Worm (Caenorhabditis elegans) whole organism, L4 larva: ENCODE measurements around the gene frm-3.

Experiments used
- F37D6.2 ChIP-seq: sonication (generic microtip); optimal IDR thresholded peaks from 2 replicates; lab custom pipeline; 2016; ENCODE audit warnings: mild to moderate bottlenecking, missing genetic modification characterization, missing compliant biosample characterization
- F44E2.7 ChIP-seq: fragments of 200-800 bp; sonication (Bioruptor generic); IDR thresholded peaks from 2 replicates; pipeline ENCODE4 v2.1.2; 2022; ENCODE audit warnings: missing genetic modification characterization, missing compliant biosample characterization
- R02D3.7 ChIP-seq: fragments of 150-350 bp; sonication (generic microtip); optimal IDR thresholded peaks from 3 replicates; lab custom pipeline; 2014; ENCODE audit warnings: missing biosample characterization, missing genetic modification characterization
- T26A8.4 ChIP-seq: fragments of 200-800 bp; sonication (Bioruptor generic); IDR thresholded peaks from 2 replicates; pipeline ENCODE4 v1.3.6; 2022; ENCODE audit warnings: missing genetic modification characterization, missing compliant biosample characterization
- ZK546.5 ChIP-seq, 2 experiments: sonication (generic microtip); optimal IDR thresholded peaks; 2 replicates each; lab custom pipeline; 2017; ENCODE audit warnings: missing biosample characterization in 2 of 2, missing genetic modification characterization in 2 of 2
- aha-1 ChIP-seq: fragments of 150-350 bp; peaks from one replicate; lab custom pipeline; 2014; ENCODE audit warnings: missing biosample characterization, missing genetic modification characterization
- ama-1 ChIP-seq: fragments of 150-350 bp; optimal IDR thresholded peaks from 2 replicates; lab custom pipeline; 2014; ENCODE audit warnings: inconsistent platforms, mixed read lengths
- ceh-20 ChIP-seq: fragments of 200-800 bp; sonication (Bioruptor generic); IDR thresholded peaks from 2 replicates; pipeline ENCODE4 v1.3.6; 2022; ENCODE audit warnings: missing genetic modification reagents, missing genetic modification characterization, missing compliant biosample characterization
- ceh-28 ChIP-seq: fragments of 150-350 bp; optimal IDR thresholded peaks from 2 replicates; lab custom pipeline; 2014; ENCODE audit warnings: missing biosample characterization, missing genetic modification reagents, missing genetic modification characterization
- ceh-82 ChIP-seq: sonication (generic microtip); optimal IDR thresholded peaks from 2 replicates; lab custom pipeline; 2017; ENCODE audit warnings: missing biosample characterization, missing genetic modification characterization
- ces-1 ChIP-seq: fragments of 150-350 bp; sonication (generic microtip); optimal IDR thresholded peaks from 4 replicates; lab custom pipeline; 2014; ENCODE audit warnings: missing biosample characterization, missing genetic modification reagents, missing genetic modification characterization
- ctbp-1 ChIP-seq: fragments of 200-800 bp; sonication (Bioruptor generic); IDR thresholded peaks from 2 replicates; pipeline ENCODE4 v1.3.6; 2022; ENCODE audit warnings: missing genetic modification reagents, missing genetic modification characterization, missing compliant biosample characterization
- daf-16 ChIP-seq, 3 experiments: sonication (generic microtip); optimal IDR thresholded peaks; 2 replicates each; lab custom pipeline; 2016 to 2017; ENCODE audit warnings: missing genetic modification characterization in 3 of 3, missing genetic modification reagents in 3 of 3, mild to moderate bottlenecking in 2 of 3, missing compliant biosample characterization in 2 of 3, missing biosample characterization in 1 of 3, moderate library complexity in 1 of 3
- dmd-6 ChIP-seq: fragments of 200-800 bp; sonication (Bioruptor generic); IDR thresholded peaks from 2 replicates; pipeline ENCODE4 v1.3.6; 2022; ENCODE audit warnings: missing genetic modification reagents, missing genetic modification characterization, missing compliant biosample characterization
- dve-1 ChIP-seq: sonication (generic microtip); optimal IDR thresholded peaks from 2 replicates; lab custom pipeline; 2017; ENCODE audit warnings: antibody characterized with exemption, mild to moderate bottlenecking, missing genetic modification characterization, missing compliant biosample characterization; ENCODE audit not compliant: insufficient read depth
- fkh-10 ChIP-seq: fragments of 150-350 bp; optimal IDR thresholded peaks from 2 replicates; lab custom pipeline; 2014; ENCODE audit warnings: missing biosample characterization, missing genetic modification reagents, missing genetic modification characterization
- hlh-11 ChIP-seq: fragments of 200-800 bp; sonication (Bioruptor generic); optimal IDR thresholded peaks from 2 replicates; lab custom pipeline; 2018; ENCODE audit warnings: mild to moderate bottlenecking, missing genetic modification characterization, missing compliant biosample characterization
- hlh-30 ChIP-seq: sonication (generic microtip); optimal IDR thresholded peaks from 2 replicates; lab custom pipeline; 2017; ENCODE audit warnings: antibody characterized with exemption, mild to moderate bottlenecking, missing genetic modification characterization, missing compliant biosample characterization; ENCODE audit not compliant: insufficient read depth
- hmg-1.1 ChIP-seq: fragments of 200-800 bp; sonication (Bioruptor generic); IDR thresholded peaks from 2 replicates; pipeline ENCODE4 v1.3.6; 2022; ENCODE audit warnings: missing genetic modification reagents, missing genetic modification characterization, missing compliant biosample characterization
- lin-1 ChIP-seq: fragments of 200-800 bp; sonication (Bioruptor generic); IDR thresholded peaks from 2 replicates; pipeline ENCODE4 v1.3.6; 2022; ENCODE audit warnings: missing genetic modification reagents, missing genetic modification characterization, missing compliant biosample characterization
- lin-38 ChIP-seq: fragments of 200-800 bp; sonication (Bioruptor generic); IDR thresholded peaks from 2 replicates; pipeline ENCODE4 v1.3.6; 2022; ENCODE audit warnings: missing genetic modification reagents, missing genetic modification characterization, missing compliant biosample characterization
- lsy-2 ChIP-seq, 2 experiments: fragments of 150-350 bp in 1 of 2; sonication (generic microtip) in 1 of 2; optimal IDR thresholded peaks; 2 replicates each; lab custom pipeline; 2014 to 2017; ENCODE audit warnings: missing biosample characterization in 2 of 2, missing genetic modification characterization in 2 of 2
- madf-5 ChIP-seq, 2 experiments: fragments of 200-800 bp; sonication (Bioruptor generic); IDR thresholded peaks; 2 replicates each; pipeline ENCODE4 v1.3.6; 2022; ENCODE audit warnings: missing compliant biosample characterization in 2 of 2, missing genetic modification characterization in 2 of 2
- mdl-1 ChIP-seq, 2 experiments: fragments of 150-350 bp in 1 of 2; sonication (generic microtip) in 1 of 2; optimal IDR thresholded peaks; 2 replicates each; lab custom pipeline; 2014 to 2017; ENCODE audit warnings: missing biosample characterization in 2 of 2, missing genetic modification characterization in 2 of 2
- mdt-29 ChIP-seq: fragments of 200-800 bp; sonication (Bioruptor generic); IDR thresholded peaks from 2 replicates; pipeline ENCODE4 v1.3.6; 2022; ENCODE audit warnings: missing genetic modification reagents, missing genetic modification characterization, missing compliant biosample characterization
- mes-2 ChIP-seq: sonication (generic microtip); optimal IDR thresholded peaks from 2 replicates; lab custom pipeline; 2016; ENCODE audit warnings: missing genotype, mild to moderate bottlenecking, missing genetic modification characterization, missing compliant biosample characterization; ENCODE audit not compliant: poor library complexity, severe bottlenecking
- nhr-11 ChIP-seq: fragments of 150-350 bp; optimal IDR thresholded peaks from 2 replicates; lab custom pipeline; 2014; ENCODE audit warnings: missing biosample characterization, missing genetic modification characterization
- nhr-111 ChIP-seq: fragments of 200-800 bp; sonication (Bioruptor generic); optimal IDR thresholded peaks from 2 replicates; lab custom pipeline; 2018; ENCODE audit warnings: mild to moderate bottlenecking, missing genetic modification characterization, missing compliant biosample characterization
- nhr-237 ChIP-seq: sonication (generic microtip); optimal IDR thresholded peaks from 2 replicates; lab custom pipeline; 2017; ENCODE audit warnings: missing biosample characterization, missing genetic modification characterization
- nhr-28 ChIP-seq: fragments of 150-350 bp; optimal IDR thresholded peaks from 2 replicates; lab custom pipeline; 2014; ENCODE audit warnings: missing biosample characterization, missing genetic modification characterization
- nhr-41 ChIP-seq: fragments of 200-800 bp; sonication (Bioruptor generic); IDR thresholded peaks from 2 replicates; pipeline ENCODE4 v1.3.6; 2022; ENCODE audit warnings: missing genetic modification reagents, missing genetic modification characterization, missing compliant biosample characterization
- nhr-6 ChIP-seq: fragments of 150-350 bp; optimal IDR thresholded peaks from 2 replicates; lab custom pipeline; 2014; ENCODE audit warnings: missing biosample characterization, missing genetic modification characterization
- pha-4 ChIP-seq, 2 experiments: fragments of 150-350 bp in 1 of 2; fragments of 200-800 bp in 1 of 2; sonication (Bioruptor generic) in 1 of 2; IDR thresholded peaks in 1 of 2; optimal IDR thresholded peaks in 1 of 2; 2 replicates each; pipeline versions ENCODE4 v1.3.6 to Lab custom; 2014 to 2022; ENCODE audit warnings: missing genetic modification characterization in 2 of 2, missing genetic modification reagents in 2 of 2, missing biosample characterization in 1 of 2, missing compliant biosample characterization in 1 of 2
- php-3 ChIP-seq: fragments of 200-800 bp; sonication (Bioruptor generic); IDR thresholded peaks from 2 replicates; pipeline ENCODE4 v1.3.6; 2022; ENCODE audit warnings: missing genetic modification reagents, missing genetic modification characterization, missing compliant biosample characterization
- pqm-1 ChIP-seq: sonication (generic microtip); optimal IDR thresholded peaks from 2 replicates; lab custom pipeline; 2017; ENCODE audit warnings: missing biosample characterization, missing genetic modification characterization
- skn-1 ChIP-seq: fragments of 150-350 bp; optimal IDR thresholded peaks from 2 replicates; lab custom pipeline; 2014; ENCODE audit warnings: missing biosample characterization, missing genetic modification characterization
- tag-97 ChIP-seq: fragments of 200-800 bp; sonication (Bioruptor generic); IDR thresholded peaks from 2 replicates; pipeline ENCODE4 v1.3.6; 2022; ENCODE audit warnings: missing genetic modification characterization, missing compliant biosample characterization
- unc-62 ChIP-seq, 3 experiments: fragments of 150-350 bp in 1 of 3; sonication (generic microtip); optimal IDR thresholded peaks in 2 of 3; peaks in 1 of 3; 1 replicate in 1 of 3; 2 replicates in 2 of 3; lab custom pipeline; 2014 to 2017; ENCODE audit warnings: missing biosample characterization in 3 of 3, missing genetic modification characterization in 3 of 3, missing genetic modification reagents in 3 of 3, missing genotype in 1 of 3
- zag-1 ChIP-seq: fragments of 150-350 bp; optimal IDR thresholded peaks from 2 replicates; lab custom pipeline; 2014; ENCODE audit warnings: missing biosample characterization, missing genetic modification characterization
- zfp-3 ChIP-seq: fragments of 200-800 bp; sonication (Bioruptor generic); conservative IDR thresholded peaks from 2 replicates; pipeline ENCODE4 v1.3.6; 2022; ENCODE audit warnings: missing genetic modification reagents, missing genetic modification characterization, missing compliant biosample characterization
- ztf-11 ChIP-seq: fragments of 150-350 bp; optimal IDR thresholded peaks from 2 replicates; lab custom pipeline; 2014; ENCODE audit warnings: missing biosample characterization, missing genetic modification characterization

The frm-3 gene

ce11 chrX:11555527-11556137 lies 16.7 kb upstream of the frm-3 start:
- TF ChIP-seq hlh-30 (tag; lab: Kevin White, UChicago) (peak; percentile 61), nhr-11 (tag; lab: Kevin White, UChicago) (peak; percentile 31), ama-1 (lab: Kevin White, UChicago) (no peak), ces-1 (GFP tag; lab: Kevin White, UChicago) (no peak), unc-62 (GFP tag; optimal IDR thresholded peaks at IDR 0.05 in 1 of 2; lab: Kevin White, UChicago) (peak in 1 of 2 experiments; percentile 92), unc-62 (tag; optimal IDR thresholded peaks at IDR 0.05; lab: Kevin White, UChicago) (no peak), nhr-237 (tag; lab: Kevin White, UChicago) (no peak), tag-97 (GFP tag; lab: Robert Waterston, UW) (0 out of 2 replicates have a peak, but pooled peaks have one; percentile 50), zfp-3 (GFP tag; lab: Robert Waterston, UW) (no peak)
- TF ChIP-seq, all 104 proteins: peak for 4

- no peak for TF ChIP-seq mdt-29
- TF ChIP-seq madf-5 (GFP tag; IDR thresholded peaks at IDR 0.05; lab: Robert Waterston, UW) = no peak
- TF ChIP-seq hlh-11 (tag; lab: Kevin White, UChicago) = peak; percentile 43
- peak; percentile 60 for TF ChIP-seq pqm-1 (tag; lab: Kevin White, UChicago)
- peak; percentile 47 for TF ChIP-seq nhr-28 (tag; lab: Kevin White, UChicago)
- no peak for TF ChIP-seq daf-16 (GFP tag; optimal IDR thresholded peaks at IDR 0.05; lab: Kevin White, UChicago)
- TF ChIP-seq daf-16 (tag; optimal IDR thresholded peaks at IDR 0.05; lab: Kevin White, UChicago) = peak; percentile 62
- no peak for TF ChIP-seq ztf-11
- peak; percentile 68 for TF ChIP-seq dmd-6 (GFP tag; lab: Robert Waterston, UW)
- TF ChIP-seq mdl-1 (tag; optimal IDR thresholded peaks at IDR 0.05; lab: Kevin White, UChicago) = no peak
- no peak for TF ChIP-seq F37D6.2
- TF ChIP-seq skn-1 (tag; lab: Kevin White, UChicago) = no peak
- TF ChIP-seq dve-1 (tag; lab: Kevin White, UChicago) = peak; percentile 27
- peak; percentile 22 for TF ChIP-seq aha-1 (tag; lab: Kevin White, UChicago)
- TF ChIP-seq, all 104 proteins: peak for 7
Measured at ce11 chrX:11556194-11556739, 16.0 kb upstream of the frm-3 start, which contains the start of gene C35C5.10. C35C5.10 (plus strand) TSS chrX:11556244.

- TF ChIP-seq php-3 (no peak), lsy-2 (tag; optimal IDR thresholded peaks at IDR 0.05; lab: Kevin White, UChicago) (peak in 1 of 2 experiments; percentile 48), madf-5 (GFP tag; IDR thresholded peaks at IDR 0.05; lab: Robert Waterston, UW) (no peak), tag-97 (GFP tag; lab: Robert Waterston, UW) (0 out of 2 replicates have a peak, but pooled peaks have one; percentile 55), mes-2 (tag; lab: Kevin White, UChicago) (peak; percentile 1), ceh-28 (tag; lab: Kevin White, UChicago) (no peak), F37D6.2 (peak; percentile 19), ces-1 (GFP tag; lab: Kevin White, UChicago) (peak; percentile 93), lin-1 (GFP tag; lab: Robert Waterston, UW) (no peak), ctbp-1 (GFP tag; lab: Robert Waterston, UW) (peak; percentile 50; the same call in 1 of the 2 replicates), fkh-10 (peak; percentile 83), T26A8.4 (GFP tag; lab: Robert Waterston, UW) (0 out of 2 replicates have a peak, but pooled peaks have one; percentile 31), lin-38 (GFP tag; lab: Robert Waterston, UW) (no peak)
Measured at ce11 chrX:11558156-11558555, 14.1 kb upstream of the frm-3 start.

ce11 chrX:11560076-11560475 lies 12.2 kb upstream of the frm-3 start:
- TF ChIP-seq ceh-82 (tag; lab: Kevin White, UChicago) = no peak
- peak; percentile 14 for TF ChIP-seq hlh-11 (tag; lab: Kevin White, UChicago)
- TF ChIP-seq lin-38 (GFP tag; lab: Robert Waterston, UW) = no peak
- TF ChIP-seq hmg-1.1 (GFP tag; lab: Robert Waterston, UW) = 0 out of 2 replicates have a peak, but pooled peaks have one; percentile 29
- peak; percentile 45; the same call in 1 of the 2 replicates for TF ChIP-seq ctbp-1 (GFP tag; lab: Robert Waterston, UW)
- TF ChIP-seq zag-1 (tag; lab: Kevin White, UChicago) = no peak
- no peak for TF ChIP-seq nhr-6 (tag; lab: Kevin White, UChicago)
- TF ChIP-seq R02D3.7 = no peak
- no peak for TF ChIP-seq nhr-111
- TF ChIP-seq F44E2.7 (GFP tag; lab: Robert Waterston, UW) = no peak
- TF ChIP-seq ceh-20 = peak; percentile 8; the same call in 1 of the 2 replicates
- no peak for TF ChIP-seq ZK546.5 (tag; optimal IDR thresholded peaks at IDR 0.05; lab: Kevin White, UChicago)
- TF ChIP-seq aha-1 (tag; lab: Kevin White, UChicago) = peak; percentile 96
- no peak for TF ChIP-seq pha-4 (GFP tag; IDR thresholded peaks at IDR 0.05; lab: Robert Waterston, UW)
- no peak for TF ChIP-seq pha-4 (tag; optimal IDR thresholded peaks at IDR 0.05; lab: Kevin White, UChicago)
- no peak for TF ChIP-seq F37D6.2
- peak in 1 of 2 experiments; percentile 4 for TF ChIP-seq unc-62 (GFP tag; optimal IDR thresholded peaks at IDR 0.05 in 1 of 2; lab: Kevin White, UChicago)
- TF ChIP-seq unc-62 (tag; optimal IDR thresholded peaks at IDR 0.05; lab: Kevin White, UChicago) = no peak
- TF ChIP-seq nhr-41 (GFP tag; lab: Robert Waterston, UW) = no peak
